Fruit fly (Drosophila melanogaster) whole organism, prepupa: ENCODE data around the gene CG32727.

Source experiments
- Blimp-1 ChIP-seq: fragments of 200-800 bp; sonication (Bioruptor generic); optimal IDR thresholded peaks from 3 replicates; lab custom pipeline; 2017; ENCODE audit warnings: missing biosample characterization, missing genetic modification characterization, mild to moderate bottlenecking, moderate library complexity, missing genetic modification reagents
- CG10631 ChIP-seq: fragments of 200-800 bp; sonication (Bioruptor generic); optimal IDR thresholded peaks from 2 replicates; lab custom pipeline; 2016; ENCODE audit warnings: missing biosample characterization, missing genetic modification characterization
- CG10669 ChIP-seq: fragments of 200-800 bp; sonication (Bioruptor generic); optimal IDR thresholded peaks from 3 replicates; lab custom pipeline; 2018; ENCODE audit warnings: missing biosample characterization, mild to moderate bottlenecking, missing genetic modification characterization, moderate library complexity
- CG11294 ChIP-seq: fragments of 200-800 bp; sonication (Bioruptor generic); IDR thresholded peaks from 2 replicates; pipeline ENCODE4 v1.3.6; 2022; ENCODE audit warnings: missing biosample characterization, missing genetic modification characterization
- CG11762 ChIP-seq: fragments of 200-800 bp; sonication (Bioruptor generic); optimal IDR thresholded peaks from 3 replicates; lab custom pipeline; 2016; ENCODE audit warnings: missing biosample characterization, missing genetic modification characterization; ENCODE audit not compliant: insufficient read depth
- CG11902 ChIP-seq: fragments of 200-800 bp; sonication (Bioruptor generic); optimal IDR thresholded peaks from 3 replicates; lab custom pipeline; 2016; ENCODE audit warnings: missing biosample characterization, missing genetic modification characterization
- CG15336 ChIP-seq: fragments of 200-800 bp; sonication (Bioruptor generic); IDR thresholded peaks from 2 replicates; pipeline ENCODE4 v1.3.6; 2022; ENCODE audit warnings: missing biosample characterization, missing genetic modification characterization
- CG1621 ChIP-seq: fragments of 200-800 bp; sonication (Bioruptor generic); optimal IDR thresholded peaks from 3 replicates; lab custom pipeline; 2018; ENCODE audit warnings: missing biosample characterization, mild to moderate bottlenecking, missing genetic modification characterization
- CG16779 ChIP-seq: fragments of 200-800 bp; sonication (Bioruptor generic); optimal IDR thresholded peaks from 3 replicates; lab custom pipeline; 2017; ENCODE audit warnings: missing biosample characterization, mild to moderate bottlenecking, missing genetic modification characterization
- CG31627 ChIP-seq: fragments of 200-800 bp; sonication (Bioruptor generic); optimal IDR thresholded peaks from 3 replicates; lab custom pipeline; 2016; ENCODE audit warnings: missing biosample characterization, missing genetic modification characterization
- CG32006 ChIP-seq: fragments of 200-800 bp; sonication (Bioruptor generic); optimal IDR thresholded peaks from 3 replicates; lab custom pipeline; 2017; ENCODE audit warnings: missing biosample characterization, mild to moderate bottlenecking, missing genetic modification characterization
- CG34406 ChIP-seq: fragments of 200-800 bp; sonication (Bioruptor generic); optimal IDR thresholded peaks from 3 replicates; lab custom pipeline; 2016; ENCODE audit warnings: missing biosample characterization, missing genetic modification characterization
- CG3919 ChIP-seq: fragments of 200-800 bp; sonication (Bioruptor generic); optimal IDR thresholded peaks from 3 replicates; lab custom pipeline; 2016; ENCODE audit warnings: missing biosample characterization, missing genetic modification characterization
- CG4318 ChIP-seq: fragments of 200-800 bp; sonication (Bioruptor generic); optimal IDR thresholded peaks from 3 replicates; lab custom pipeline; 2017; ENCODE audit warnings: missing biosample characterization, mild to moderate bottlenecking, missing genetic modification characterization
- CG6163 ChIP-seq: fragments of 200-800 bp; sonication (Bioruptor generic); IDR thresholded peaks from 3 replicates; pipeline ENCODE4 v1.3.6; 2022; ENCODE audit warnings: missing biosample characterization, missing genetic modification characterization
- CG6276 ChIP-seq: fragments of 200-800 bp; sonication (Bioruptor generic); optimal IDR thresholded peaks from 2 replicates; lab custom pipeline; 2017; ENCODE audit warnings: missing biosample characterization, mild to moderate bottlenecking, missing genetic modification characterization
- CG6792 ChIP-seq: fragments of 200-800 bp; sonication (Bioruptor generic); optimal IDR thresholded peaks from 3 replicates; lab custom pipeline; 2016; ENCODE audit warnings: missing biosample characterization, missing genetic modification characterization
- CG6808 ChIP-seq: fragments of 200-800 bp; sonication (Bioruptor generic); optimal IDR thresholded peaks from 3 replicates; lab custom pipeline; 2017; ENCODE audit warnings: missing biosample characterization, missing genetic modification characterization, mild to moderate bottlenecking, moderate library complexity, missing genetic modification reagents
- CG7368 ChIP-seq: fragments of 200-800 bp; sonication (Bioruptor generic); optimal IDR thresholded peaks from 3 replicates; lab custom pipeline; 2016; ENCODE audit warnings: missing biosample characterization, missing genetic modification characterization
- CG8119 ChIP-seq: fragments of 200-800 bp; sonication (Bioruptor generic); IDR thresholded peaks from 3 replicates; pipeline ENCODE4 v1.3.6; 2022; ENCODE audit warnings: missing biosample characterization, missing genetic modification characterization
- CG8319 ChIP-seq: fragments of 200-800 bp; sonication (Bioruptor generic); optimal IDR thresholded peaks from 3 replicates; lab custom pipeline; 2016; ENCODE audit warnings: missing biosample characterization, missing genetic modification characterization
- CG8632 ChIP-seq: fragments of 200-800 bp; sonication (Bioruptor generic); optimal IDR thresholded peaks from 3 replicates; lab custom pipeline; 2016; ENCODE audit warnings: missing biosample characterization, missing genetic modification characterization
- CG9139 ChIP-seq: fragments of 200-800 bp; sonication (Bioruptor generic); optimal IDR thresholded peaks from 3 replicates; lab custom pipeline; 2017; ENCODE audit warnings: missing biosample characterization, mild to moderate bottlenecking, missing genetic modification characterization
- Eip75B ChIP-seq: fragments of 200-800 bp; sonication (Bioruptor generic); optimal IDR thresholded peaks from 3 replicates; lab custom pipeline; 2016; ENCODE audit warnings: missing biosample characterization, missing genetic modification characterization
- Eip78C ChIP-seq: fragments of 200-800 bp; sonication (Bioruptor generic); peaks from one replicate; lab custom pipeline; 2016; ENCODE audit warnings: missing biosample characterization, missing genetic modification characterization
- Eip93F ChIP-seq: fragments of 200-800 bp; sonication (Bioruptor generic); optimal IDR thresholded peaks from 2 replicates; lab custom pipeline; 2016; ENCODE audit warnings: missing biosample characterization, mild to moderate bottlenecking, missing genetic modification characterization
- Ets96B ChIP-seq: fragments of 200-800 bp; optimal IDR thresholded peaks from 2 replicates; lab custom pipeline; 2019; ENCODE audit warnings: missing biosample characterization, mild to moderate bottlenecking, missing genetic modification characterization, moderate library complexity
- Hr38 ChIP-seq: sonication (Bioruptor generic); optimal IDR thresholded peaks from 2 replicates; lab custom pipeline; 2016; ENCODE audit warnings: missing biosample characterization, missing genetic modification characterization
- Hr39 ChIP-seq: fragments of 200-800 bp; sonication (Bioruptor generic); optimal IDR thresholded peaks from 2 replicates; lab custom pipeline; 2016; ENCODE audit warnings: missing biosample characterization, missing genetic modification characterization
- Hr4 ChIP-seq: fragments of 200-800 bp; sonication (Bioruptor generic); optimal IDR thresholded peaks from 3 replicates; lab custom pipeline; 2016; ENCODE audit warnings: missing biosample characterization, missing genetic modification characterization
- Lpt ChIP-seq: fragments of 200-800 bp; sonication (Bioruptor generic); optimal IDR thresholded peaks from 3 replicates; lab custom pipeline; 2016; ENCODE audit warnings: missing biosample characterization, missing genetic modification characterization
- OdsH ChIP-seq: fragments of 200-800 bp; sonication (Bioruptor generic); optimal IDR thresholded peaks from 3 replicates; lab custom pipeline; 2016; ENCODE audit warnings: missing biosample characterization, missing genetic modification characterization
- Smox ChIP-seq: fragments of 200-800 bp; sonication (Bioruptor generic); optimal IDR thresholded peaks from 3 replicates; lab custom pipeline; 2016; ENCODE audit warnings: missing biosample characterization, missing genetic modification characterization
- Sox102F ChIP-seq: fragments of 200-800 bp; sonication (Bioruptor generic); optimal IDR thresholded peaks from 2 replicates; lab custom pipeline; 2016; ENCODE audit warnings: missing biosample characterization, mild to moderate bottlenecking, missing genetic modification characterization
- Sox14 ChIP-seq: fragments of 200-800 bp; sonication (Bioruptor generic); optimal IDR thresholded peaks from 3 replicates; lab custom pipeline; 2016; ENCODE audit warnings: missing biosample characterization, missing genetic modification characterization
- Sox15 ChIP-seq: fragments of 200-800 bp; sonication (Bioruptor generic); optimal IDR thresholded peaks from 3 replicates; lab custom pipeline; 2016; ENCODE audit warnings: missing biosample characterization, missing genetic modification characterization
- achi ChIP-seq: fragments of 200-800 bp; sonication (Bioruptor generic); optimal IDR thresholded peaks from 3 replicates; lab custom pipeline; 2016; ENCODE audit warnings: missing biosample characterization, missing genetic modification characterization
- acj6 ChIP-seq: fragments of 200-800 bp; sonication (Bioruptor generic); optimal IDR thresholded peaks from 3 replicates; lab custom pipeline; 2016; ENCODE audit warnings: missing biosample characterization, missing genetic modification characterization
- cyc ChIP-seq: fragments of 200-800 bp; sonication (Bioruptor generic); optimal IDR thresholded peaks from 3 replicates; lab custom pipeline; 2016; ENCODE audit warnings: missing biosample characterization, missing genetic modification characterization
- dac ChIP-seq: fragments of 200-800 bp; sonication (Bioruptor generic); optimal IDR thresholded peaks from 2 replicates; lab custom pipeline; 2017; ENCODE audit warnings: missing biosample characterization, mild to moderate bottlenecking, missing genetic modification characterization
- eg ChIP-seq: fragments of 200-800 bp; sonication (Bioruptor generic); IDR thresholded peaks from 3 replicates; pipeline ENCODE4 v1.3.6; 2022; ENCODE audit warnings: missing biosample characterization, missing genetic modification characterization
- esn ChIP-seq: fragments of 200-800 bp; sonication (Bioruptor generic); optimal IDR thresholded peaks from 2 replicates; lab custom pipeline; 2016; ENCODE audit warnings: missing biosample characterization, mild to moderate bottlenecking, missing genetic modification characterization, moderate library complexity
- fd59A ChIP-seq: fragments of 200-800 bp; sonication (Bioruptor generic); optimal IDR thresholded peaks from 2 replicates; lab custom pipeline; 2017; ENCODE audit warnings: missing biosample characterization, mild to moderate bottlenecking, missing genetic modification characterization, missing genetic modification reagents
- fd85E ChIP-seq: fragments of 200-800 bp; sonication (Bioruptor generic); optimal IDR thresholded peaks from 3 replicates; lab custom pipeline; 2016; ENCODE audit warnings: missing biosample characterization, missing genetic modification characterization
- lz ChIP-seq: fragments of 200-800 bp; sonication (Bioruptor generic); optimal IDR thresholded peaks from 3 replicates; lab custom pipeline; 2016; ENCODE audit warnings: missing biosample characterization, missing genetic modification characterization
- net ChIP-seq: fragments of 200-800 bp; sonication (Bioruptor generic); optimal IDR thresholded peaks from 3 replicates; lab custom pipeline; 2016; ENCODE audit warnings: missing biosample characterization, missing genetic modification characterization
- pdm3 ChIP-seq: fragments of 200-800 bp; sonication (Bioruptor generic); optimal IDR thresholded peaks from 3 replicates; lab custom pipeline; 2016; ENCODE audit warnings: missing biosample characterization, missing genetic modification characterization
- salr ChIP-seq, 2 experiments: fragments of 200-800 bp; sonication (Bioruptor generic); optimal IDR thresholded peaks; 3 replicates each; lab custom pipeline; 2016 to 2018; ENCODE audit warnings: missing biosample characterization in 2 of 2, missing genetic modification characterization in 2 of 2, mild to moderate bottlenecking in 1 of 2
- spab ChIP-seq: fragments of 200-800 bp; sonication (Bioruptor generic); optimal IDR thresholded peaks from 2 replicates; lab custom pipeline; 2017; ENCODE audit warnings: missing biosample characterization, mild to moderate bottlenecking, missing genetic modification characterization, missing genetic modification reagents
- ss ChIP-seq, 2 experiments: fragments of 200-800 bp; sonication (Bioruptor generic); optimal IDR thresholded peaks; 2 replicates in 1 of 2; 3 replicates in 1 of 2; lab custom pipeline; 2017 to 2018; ENCODE audit warnings: mild to moderate bottlenecking in 2 of 2, missing biosample characterization in 2 of 2, missing genetic modification characterization in 2 of 2, moderate library complexity in 1 of 2
- svp ChIP-seq: fragments of 200-800 bp; sonication (Bioruptor generic); peaks from one replicate; lab custom pipeline; 2016; ENCODE audit warnings: missing biosample characterization, missing genetic modification characterization
- topi ChIP-seq: fragments of 200-800 bp; sonication (Bioruptor generic); optimal IDR thresholded peaks from 3 replicates; lab custom pipeline; 2016; ENCODE audit warnings: missing biosample characterization, missing genetic modification characterization
- vri ChIP-seq: fragments of 200-800 bp; sonication (Bioruptor generic); optimal IDR thresholded peaks from 3 replicates; lab custom pipeline; 2016; ENCODE audit warnings: missing biosample characterization, mild to moderate bottlenecking, missing genetic modification characterization

The CG32727 gene

DNA sequence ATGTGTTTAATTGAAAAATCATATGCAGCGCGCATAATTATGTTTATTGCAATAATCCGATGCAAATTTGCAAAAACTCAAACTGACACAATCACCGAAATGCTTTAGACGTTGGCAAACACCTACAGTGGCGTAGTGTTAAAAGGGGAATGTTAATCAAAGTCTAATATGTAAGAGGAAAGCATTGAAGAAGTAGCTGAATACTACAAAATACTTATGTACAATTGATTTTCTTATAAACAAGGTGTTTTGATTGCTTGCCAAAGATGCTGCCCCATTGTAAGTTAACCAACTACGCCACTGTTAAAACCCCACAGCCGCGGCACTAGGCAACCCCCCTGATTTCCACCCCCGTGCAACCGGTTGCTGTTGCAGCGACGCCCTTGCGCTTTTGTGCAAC lies 27.4 kb upstream of the CG32727 start:
- peak; percentile 23 for TF ChIP-seq CG10669 (GFP tag; lab: Kevin White, UChicago)
- TF ChIP-seq CG31627 (GFP tag; lab: Kevin White, UChicago) = peak; percentile 34
- no peak for TF ChIP-seq CG8632 (GFP tag; lab: Kevin White, UChicago)
- TF ChIP-seq CG4318 = no peak
- peak; percentile 22 for TF ChIP-seq Hr39 (GFP tag; lab: Kevin White, UChicago)
- TF ChIP-seq Sox15 (GFP tag; lab: Kevin White, UChicago) = no peak
- TF ChIP-seq acj6 (GFP tag; lab: Kevin White, UChicago) = no peak
- TF ChIP-seq CG1621 (tag; lab: Kevin White, UChicago) = no peak
- TF ChIP-seq fd59A = peak; percentile 17
- TF ChIP-seq eg (GFP tag; lab: Robert Waterston, UW) = peak; percentile 35; the same call in 1 of the 3 replicates
- TF ChIP-seq ss (GFP tag; optimal IDR thresholded peaks at IDR 0.05; lab: Kevin White, UChicago) = peak in 1 of 2 experiments; percentile 42
- peak; percentile 10 for TF ChIP-seq Sox14
- peak; percentile 33 for TF ChIP-seq CG6808 (GFP tag; lab: Kevin White, UChicago)
- no peak for TF ChIP-seq CG7368
- no peak for TF ChIP-seq vri (GFP tag; lab: Kevin White, UChicago)
- no peak for TF ChIP-seq spab (GFP tag; lab: Kevin White, UChicago)
- peak; percentile 60 for TF ChIP-seq svp (GFP tag; lab: Kevin White, UChicago)
- TF ChIP-seq Smox (GFP tag; lab: Kevin White, UChicago) = peak; percentile 34
- TF ChIP-seq Hr38 (GFP tag; lab: Kevin White, UChicago) = no peak
- peak; percentile 21 for TF ChIP-seq Eip75B
- no peak for TF ChIP-seq CG16779 (tag; lab: Kevin White, UChicago)
- peak; percentile 37 for TF ChIP-seq CG6792 (GFP tag; lab: Kevin White, UChicago)
- TF ChIP-seq fd85E = no peak
- peak; percentile 23; the same call in 1 of the 2 replicates for TF ChIP-seq CG15336
- no peak for TF ChIP-seq Hr4 (GFP tag; lab: Kevin White, UChicago)
- TF ChIP-seq CG32006 (GFP tag; lab: Kevin White, UChicago) = peak; percentile 15
- TF ChIP-seq CG6163 (GFP tag; lab: Robert Waterston, UW) = 0 out of 3 replicates have a peak, but pooled peaks have one; percentile 11
- peak; percentile 36 for TF ChIP-seq cyc (GFP tag; lab: Kevin White, UChicago)
- TF ChIP-seq Ets96B (tag; lab: Kevin White, UChicago) = peak; percentile 13
- no peak for TF ChIP-seq CG11762
- TF ChIP-seq CG6276 (GFP tag; lab: Kevin White, UChicago) = no peak
- TF ChIP-seq lz = peak; percentile 25
- TF ChIP-seq pdm3 (GFP tag; lab: Kevin White, UChicago) = peak; percentile 16
- no peak for TF ChIP-seq CG8319 (GFP tag; lab: Kevin White, UChicago)
- no peak for TF ChIP-seq esn (GFP tag; lab: Kevin White, UChicago)
- no peak for TF ChIP-seq dac (GFP tag; lab: Kevin White, UChicago)
- TF ChIP-seq CG10631 = peak; percentile 2
- peak; percentile 21 for TF ChIP-seq topi (GFP tag; lab: Kevin White, UChicago)
- no peak for TF ChIP-seq Eip93F (GFP tag; lab: Kevin White, UChicago)
- no peak for TF ChIP-seq CG8119 (GFP tag; lab: Robert Waterston, UW)
- no peak for TF ChIP-seq achi
- TF ChIP-seq CG34406 (GFP tag; lab: Kevin White, UChicago) = peak; percentile 10
- TF ChIP-seq Lpt (GFP tag; lab: Kevin White, UChicago) = no peak
- peak; percentile 37 for TF ChIP-seq Sox102F (GFP tag; lab: Kevin White, UChicago)
- peak; percentile 5 for TF ChIP-seq CG11902 (GFP tag; lab: Kevin White, UChicago)
- TF ChIP-seq Blimp-1 (GFP tag; lab: Kevin White, UChicago) = no peak
- peak; percentile 36 for TF ChIP-seq CG3919
- peak; percentile 74 for TF ChIP-seq Eip78C (GFP tag; lab: Kevin White, UChicago)
- no peak for TF ChIP-seq CG11294
- peak in 1 of 2 experiments; percentile 5 for TF ChIP-seq salr (GFP tag; optimal IDR thresholded peaks at IDR 0.05; lab: Kevin White, UChicago)
- TF ChIP-seq net (GFP tag; lab: Kevin White, UChicago) = no peak
- TF ChIP-seq OdsH (GFP tag; lab: Kevin White, UChicago) = peak; percentile 32
- TF ChIP-seq CG9139 (GFP tag; lab: Kevin White, UChicago) = no peak
